Fruit fly (Drosophila melanogaster) whole organism, embryonic: ENCODE measurements around the gene CtsF.
A peak's percentile ranks its signal among the peaks of the same experiment; 100 is the strongest.

Source experiments
- Adf1 ChIP-seq: fragments of 200-800 bp; sonication (Bioruptor generic); IDR thresholded peaks from 2 replicates; pipeline ENCODE4 v1.3.6; 2022; ENCODE audit warnings: missing biosample characterization, missing genetic modification characterization
- BtbVII ChIP-seq: fragments of 200-800 bp; sonication (Bioruptor generic); optimal IDR thresholded peaks from 3 replicates; lab custom pipeline; 2017; ENCODE audit warnings: missing biosample characterization, mild to moderate bottlenecking, missing genetic modification characterization
- CG10959 ChIP-seq: fragments of 200-800 bp; sonication (Bioruptor generic); IDR thresholded peaks from 2 replicates; pipeline ENCODE4 v1.3.6; 2022; ENCODE audit warnings: missing biosample characterization, missing genetic modification characterization
- CG13624 ChIP-seq: fragments of 200-800 bp; sonication (Bioruptor generic); optimal IDR thresholded peaks from 2 replicates; lab custom pipeline; 2016; ENCODE audit warnings: missing biosample characterization, missing genetic modification characterization
- CG13775 ChIP-seq: fragments of 200-800 bp; sonication (Bioruptor generic); optimal IDR thresholded peaks from 3 replicates; lab custom pipeline; 2017; ENCODE audit warnings: missing biosample characterization, mild to moderate bottlenecking, missing genetic modification characterization
- CG14710 ChIP-seq: fragments of 200-800 bp; sonication (Bioruptor generic); optimal IDR thresholded peaks from 3 replicates; lab custom pipeline; 2019; ENCODE audit warnings: missing biosample characterization, mild to moderate bottlenecking, missing genetic modification characterization, moderate library complexity
- CG14860 ChIP-seq: fragments of 200-800 bp; sonication (Bioruptor generic); IDR thresholded peaks from 3 replicates; pipeline ENCODE4 v1.3.6; 2022; ENCODE audit warnings: missing biosample characterization, missing genetic modification characterization; ENCODE audit not compliant: partially characterized antibody
- CG1603 ChIP-seq: fragments of 200-800 bp; sonication (Bioruptor generic); optimal IDR thresholded peaks from 2 replicates; lab custom pipeline; 2019; ENCODE audit warnings: missing biosample characterization, mild to moderate bottlenecking, missing genetic modification characterization, moderate library complexity
- CG17361 ChIP-seq: fragments of 200-800 bp; sonication (Bioruptor generic); IDR thresholded peaks from 3 replicates; pipeline ENCODE4 v1.3.6; 2022; ENCODE audit warnings: missing biosample characterization, missing genetic modification characterization
- CG18262 ChIP-seq: fragments of 200-800 bp; optimal IDR thresholded peaks from 3 replicates; lab custom pipeline; 2019; ENCODE audit warnings: missing biosample characterization, mild to moderate bottlenecking, missing genetic modification characterization, moderate library complexity
- CG1832 ChIP-seq: fragments of 200-800 bp; sonication (Bioruptor generic); optimal IDR thresholded peaks from 2 replicates; lab custom pipeline; 2017; ENCODE audit warnings: missing biosample characterization, mild to moderate bottlenecking, missing genetic modification characterization, inconsistent platforms
- CG4328 ChIP-seq: fragments of 200-800 bp; sonication (Bioruptor generic); optimal IDR thresholded peaks from 3 replicates; lab custom pipeline; 2017; ENCODE audit warnings: missing biosample characterization, missing genetic modification reagents, missing genetic modification characterization
- CG4360 ChIP-seq: fragments of 200-800 bp; sonication (Bioruptor generic); IDR thresholded peaks from 2 replicates; pipeline ENCODE4 v1.3.6; 2022; ENCODE audit warnings: missing biosample characterization, missing genetic modification characterization
- CG7786 ChIP-seq: fragments of 200-800 bp; sonication (Bioruptor generic); optimal IDR thresholded peaks from 2 replicates; lab custom pipeline; 2016; ENCODE audit warnings: missing biosample characterization, missing genetic modification characterization
- CG7928 ChIP-seq: fragments of 200-800 bp; sonication (Bioruptor generic); optimal IDR thresholded peaks from 2 replicates; lab custom pipeline; 2017; ENCODE audit warnings: missing biosample characterization, mild to moderate bottlenecking, missing genetic modification characterization
- CG8290 ChIP-seq, 3 experiments: fragments of 200-800 bp; sonication (Bioruptor generic); optimal IDR thresholded peaks; 2 replicates each; lab custom pipeline; 2016 to 2019; ENCODE audit warnings: missing biosample characterization in 3 of 3, missing genetic modification characterization in 3 of 3, mild to moderate bottlenecking in 2 of 3, moderate library complexity in 1 of 3
- CG8359 ChIP-seq: fragments of 200-800 bp; sonication (Bioruptor generic); optimal IDR thresholded peaks from 2 replicates; lab custom pipeline; 2017; ENCODE audit warnings: missing biosample characterization, mild to moderate bottlenecking, missing genetic modification characterization, borderline replicate concordance
- CG8388 ChIP-seq: fragments of 200-800 bp; sonication (Bioruptor generic); optimal IDR thresholded peaks from 2 replicates; lab custom pipeline; 2019; ENCODE audit warnings: missing biosample characterization, mild to moderate bottlenecking, missing genetic modification characterization, moderate library complexity
- CG9437 ChIP-seq: fragments of 200-800 bp; sonication (Bioruptor generic); optimal IDR thresholded peaks from 2 replicates; lab custom pipeline; 2018; ENCODE audit warnings: missing biosample characterization, mild to moderate bottlenecking, missing genetic modification characterization
- Dek ChIP-seq: fragments of 200-800 bp; sonication (Bioruptor generic); optimal IDR thresholded peaks from 3 replicates; lab custom pipeline; 2019; ENCODE audit warnings: missing biosample characterization, mild to moderate bottlenecking, missing genetic modification characterization, moderate library complexity
- HHEX ChIP-seq: fragments of 200-800 bp; sonication (Bioruptor generic); optimal IDR thresholded peaks from 3 replicates; lab custom pipeline; 2017; ENCODE audit warnings: missing biosample characterization, mild to moderate bottlenecking, missing genetic modification characterization, missing genetic modification reagents
- Hand ChIP-seq: fragments of 200-800 bp; sonication (Bioruptor generic); optimal IDR thresholded peaks from 2 replicates; lab custom pipeline; 2017; ENCODE audit warnings: mild to moderate bottlenecking, missing biosample characterization, missing genetic modification reagents, missing genetic modification characterization
- Hmr ChIP-seq: fragments of 200-800 bp; sonication (Bioruptor generic); optimal IDR thresholded peaks from 3 replicates; lab custom pipeline; 2017; ENCODE audit warnings: mild to moderate bottlenecking, missing biosample characterization, missing genetic modification reagents, missing genetic modification characterization
- Kr ChIP-seq: fragments of 200-800 bp; sonication (Bioruptor generic); optimal IDR thresholded peaks from 2 replicates; lab custom pipeline; 2017; ENCODE audit warnings: missing biosample characterization, mild to moderate bottlenecking, missing genetic modification characterization
- Lhr ChIP-seq: fragments of 200-800 bp; sonication (Bioruptor generic); optimal IDR thresholded peaks from 3 replicates; lab custom pipeline; 2017; ENCODE audit warnings: mild to moderate bottlenecking, missing biosample characterization, missing genetic modification reagents, missing genetic modification characterization
- Lim3 ChIP-seq: fragments of 200-800 bp; sonication (Bioruptor generic); IDR thresholded peaks from 2 replicates; pipeline ENCODE4 v1.3.6; 2022; ENCODE audit warnings: missing biosample characterization, missing genetic modification characterization
- MBD-R2 ChIP-seq: fragments of 200-800 bp; sonication (Bioruptor generic); IDR thresholded peaks from 2 replicates; pipeline ENCODE4 v1.3.6; 2022; ENCODE audit warnings: missing biosample characterization, missing genetic modification characterization
- Opbp ChIP-seq: fragments of 200-800 bp; sonication (Bioruptor generic); IDR thresholded peaks from 3 replicates; pipeline ENCODE4 v1.3.6; 2022; ENCODE audit warnings: missing biosample characterization, missing genetic modification characterization; ENCODE audit not compliant: partially characterized antibody
- Stat92E ChIP-seq, 3 experiments: fragments of >200 bp in 2 of 3; fragments of 200-800 bp in 1 of 3; sonication (Bioruptor generic) in 1 of 3; optimal IDR thresholded peaks; 2 replicates each; lab custom pipeline; 2017 to 2019; ENCODE audit warnings: missing biosample characterization in 3 of 3, missing genetic modification characterization in 3 of 3, mild to moderate bottlenecking in 1 of 3, moderate library complexity in 1 of 3
- TFAM ChIP-seq: fragments of 200-800 bp; sonication (Bioruptor generic); optimal IDR thresholded peaks from 2 replicates; lab custom pipeline; 2017; ENCODE audit warnings: missing biosample characterization, missing genetic modification characterization, inconsistent platforms
- ato ChIP-seq: fragments of 200-800 bp; sonication (Bioruptor generic); IDR thresholded peaks from 2 replicates; pipeline ENCODE4 v1.3.6; 2022; ENCODE audit warnings: missing biosample characterization, missing genetic modification characterization; ENCODE audit not compliant: partially characterized antibody
- bsh ChIP-seq, 2 experiments: fragments of 200-800 bp; sonication (Bioruptor generic); optimal IDR thresholded peaks; 2 replicates each; lab custom pipeline; 2017 to 2018; ENCODE audit warnings: mild to moderate bottlenecking in 2 of 2, missing biosample characterization in 2 of 2, missing genetic modification characterization in 2 of 2, moderate library complexity in 1 of 2
- cad ChIP-seq: fragments of >200 bp; optimal IDR thresholded peaks from 2 replicates; lab custom pipeline; 2017; ENCODE audit warnings: missing biosample characterization, missing genetic modification characterization
- chif ChIP-seq, 2 experiments: fragments of 200-800 bp; sonication (Bioruptor generic); optimal IDR thresholded peaks; 3 replicates each; lab custom pipeline; 2016; ENCODE audit warnings: missing biosample characterization in 2 of 2, missing genetic modification characterization in 2 of 2
- chn ChIP-seq: fragments of 200-800 bp; sonication (Bioruptor generic); optimal IDR thresholded peaks from 2 replicates; lab custom pipeline; 2016; ENCODE audit warnings: missing biosample characterization, missing genetic modification characterization
- ems ChIP-seq: fragments of 200-800 bp; sonication (Bioruptor generic); optimal IDR thresholded peaks from 3 replicates; lab custom pipeline; 2016; ENCODE audit warnings: missing biosample characterization, missing genetic modification characterization
- exex ChIP-seq: fragments of 200-800 bp; sonication (Bioruptor generic); optimal IDR thresholded peaks from 4 replicates; lab custom pipeline; 2018; ENCODE audit warnings: missing biosample characterization, mild to moderate bottlenecking, missing genetic modification characterization, moderate library complexity
- grau ChIP-seq: fragments of 200-800 bp; optimal IDR thresholded peaks from 3 replicates; lab custom pipeline; 2019; ENCODE audit warnings: missing biosample characterization, mild to moderate bottlenecking, missing genetic modification characterization, moderate library complexity
- kni ChIP-seq: fragments of 200-800 bp; sonication (Bioruptor generic); optimal IDR thresholded peaks from 3 replicates; lab custom pipeline; 2017; ENCODE audit warnings: mild to moderate bottlenecking, missing biosample characterization, missing genetic modification reagents, missing genetic modification characterization
- mirr ChIP-seq: fragments of 200-800 bp; sonication (Bioruptor generic); optimal IDR thresholded peaks from 3 replicates; lab custom pipeline; 2018; ENCODE audit warnings: missing biosample characterization, mild to moderate bottlenecking, missing genetic modification characterization
- onecut ChIP-seq: fragments of 200-800 bp; sonication (Bioruptor generic); IDR thresholded peaks from 2 replicates; pipeline ENCODE4 v1.3.6; 2022; ENCODE audit warnings: missing biosample characterization, missing genetic modification characterization
- pfk ChIP-seq: fragments of 200-800 bp; sonication (Bioruptor generic); optimal IDR thresholded peaks from 2 replicates; lab custom pipeline; 2018; ENCODE audit warnings: missing biosample characterization, mild to moderate bottlenecking, missing genetic modification characterization, moderate library complexity
- pum ChIP-seq: fragments of 200-800 bp; sonication (Bioruptor generic); optimal IDR thresholded peaks from 2 replicates; lab custom pipeline; 2016; ENCODE audit warnings: missing biosample characterization, missing genetic modification characterization
- slbo ChIP-seq: fragments of 200-800 bp; sonication (Bioruptor generic); IDR thresholded peaks from 2 replicates; pipeline ENCODE4 v1.3.6; 2022; ENCODE audit warnings: missing biosample characterization, missing genetic modification characterization
- vnd ChIP-seq: fragments of 200-800 bp; sonication (Bioruptor generic); IDR thresholded peaks from 3 replicates; pipeline ENCODE4 v1.3.6; 2022; ENCODE audit warnings: missing biosample characterization, missing genetic modification characterization; ENCODE audit not compliant: partially characterized antibody
- yki ChIP-seq: fragments of >200 bp; optimal IDR thresholded peaks from 3 replicates; lab custom pipeline; 2018
- zen2 ChIP-seq: fragments of 200-800 bp; sonication (Bioruptor generic); IDR thresholded peaks from 3 replicates; pipeline ENCODE4 v1.3.6; 2022; ENCODE audit warnings: missing biosample characterization, missing genetic modification characterization; ENCODE audit not compliant: partially characterized antibody
- zfh1 ChIP-seq: fragments of 200-800 bp; sonication (Bioruptor generic); IDR thresholded peaks from 3 replicates; pipeline ENCODE4 v1.3.6; 2022; ENCODE audit warnings: missing biosample characterization, missing genetic modification characterization

Gene CtsF

dm6 chr3R:5217278-5217714 is 34.2 kb downstream of the CtsF start, which contains the start of gene cno (continued):
- peak in 1 of 3 experiments; percentile 76 for TF ChIP-seq Stat92E (GFP tag; optimal IDR thresholded peaks at IDR 0.05; lab: Kevin White, UChicago)
- peak; percentile 18 for TF ChIP-seq BtbVII
- TF ChIP-seq CG14710 (tag; lab: Kevin White, UChicago): peak; percentile 59
- TF ChIP-seq chn (GFP tag; lab: Kevin White, UChicago): no peak
- peak; percentile 88 for TF ChIP-seq Hmr (GFP tag; lab: Kevin White, UChicago)
- TF ChIP-seq zfh1 (GFP tag; lab: Robert Waterston, UW): peak; percentile 37; the same call in 1 of the 3 replicates
- no peak for TF ChIP-seq cad (GFP tag; lab: Kevin White, UChicago)
- peak; percentile 36 for TF ChIP-seq Dek (tag; lab: Kevin White, UChicago)
- peak; percentile 71 for TF ChIP-seq CG9437
- peak; percentile 98 for TF ChIP-seq Lhr (GFP tag; lab: Kevin White, UChicago)
- 0 out of 3 replicates have a peak, but pooled peaks have one; percentile 17 for TF ChIP-seq CG17361 (GFP tag; lab: Robert Waterston, UW)
- no peak for TF ChIP-seq CG7786 (GFP tag; lab: Kevin White, UChicago)
- no peak for TF ChIP-seq CG10959 (GFP tag; lab: Robert Waterston, UW)
- TF ChIP-seq ems (GFP tag; lab: Kevin White, UChicago): peak; percentile 28
- no peak for TF ChIP-seq Hand (GFP tag; lab: Kevin White, UChicago)
- TF ChIP-seq grau (tag; lab: Kevin White, UChicago): peak; percentile 25
- TF ChIP-seq Opbp (GFP tag; lab: Robert Waterston, UW): peak; percentile 46; the same call in 1 of the 3 replicates
- TF ChIP-seq slbo (GFP tag; lab: Robert Waterston, UW): peak; percentile 33; the same call in 1 of the 2 replicates
- TF ChIP-seq CG8290 (GFP tag; optimal IDR thresholded peaks at IDR 0.05; lab: Kevin White, UChicago): peak; percentile 33
- TF ChIP-seq CG8290 (tag; optimal IDR thresholded peaks at IDR 0.05; lab: Kevin White, UChicago): peak in 1 of 2 experiments; percentile 70
- TF ChIP-seq ato (GFP tag; lab: Robert Waterston, UW): peak; percentile 24; the same call in 1 of the 2 replicates
- peak; percentile 90 for TF ChIP-seq Adf1 (GFP tag; lab: Robert Waterston, UW)
- peak; percentile 4 to 19 for TF ChIP-seq bsh (GFP tag; optimal IDR thresholded peaks at IDR 0.05; lab: Kevin White, UChicago)
- TF ChIP-seq vnd (GFP tag; lab: Robert Waterston, UW): 0 out of 3 replicates have a peak, but pooled peaks have one; percentile 34
- peak; percentile 7 for TF ChIP-seq CG8359 (GFP tag; lab: Kevin White, UChicago)
- TF ChIP-seq HHEX: peak; percentile 1
- peak in 1 of 2 experiments; percentile 11 for TF ChIP-seq chif (GFP tag; optimal IDR thresholded peaks at IDR 0.05; lab: Kevin White, UChicago)
- peak; percentile 36; the same call in 1 of the 2 replicates for TF ChIP-seq MBD-R2 (GFP tag; lab: Robert Waterston, UW)

- TF ChIP-seq CG4328 (GFP tag; lab: Kevin White, UChicago) (no peak), onecut (GFP tag; lab: Robert Waterston, UW) (no peak), CG18262 (tag; lab: Kevin White, UChicago) (no peak), CG13624 (no peak), CG17361 (GFP tag; lab: Robert Waterston, UW) (no peak), Kr (GFP tag; lab: Kevin White, UChicago) (peak; percentile 16), CG1832 (peak; percentile 71), pum (GFP tag; lab: Kevin White, UChicago) (no peak), TFAM (GFP tag; lab: Kevin White, UChicago) (no peak), CG1603 (tag; lab: Kevin White, UChicago) (no peak), exex (tag; lab: Kevin White, UChicago) (no peak), mirr (GFP tag; lab: Kevin White, UChicago) (no peak), CG13775 (GFP tag; lab: Kevin White, UChicago) (no peak), Lim3 (no peak), yki (no peak), CG7928 (GFP tag; lab: Kevin White, UChicago) (no peak), CG14860 (GFP tag; lab: Robert Waterston, UW) (no peak), CG8388 (GFP tag; lab: Kevin White, UChicago) (no peak), pfk (GFP tag; lab: Kevin White, UChicago) (no peak), CG4360 (GFP tag; lab: Robert Waterston, UW) (no peak), zen2 (GFP tag; lab: Robert Waterston, UW) (peak; percentile 58), kni (GFP tag; lab: Kevin White, UChicago) (peak; percentile 11)
Observed at dm6 chr3R:5216308-5216765, 35.2 kb downstream of the CtsF start.
